Fruit fly (Drosophila melanogaster): ENCODE results near the gene SmB.

Gene SmB

dm6 chr2L:10396488-10396824 lies 30.0 kb downstream of the SmB start, which contains the start of gene Cnot4 (continued):
- TF ChIP-seq dati (GFP tag; IDR thresholded peaks at IDR 0.05) (no peak), fd3F (GFP tag; optimal IDR thresholded peaks at IDR 0.05) (no peak), knrl (GFP tag; IDR thresholded peaks at IDR 0.05; ENCODE audit: partially characterized antibody) (peak; percentile 48; the same call in 2 of the 3 replicates), Sry-δ (GFP tag; optimal IDR thresholded peaks at IDR 0.05) (peak; percentile 61), HHEX (GFP tag; optimal IDR thresholded peaks at IDR 0.05) (no peak), amos (GFP tag; IDR thresholded peaks at IDR 0.05; ENCODE audit: partially characterized antibody) (peak; percentile 49; the same call in 1 of the 2 replicates), Lim3 (GFP tag; IDR thresholded peaks at IDR 0.05) (no peak), stc (GFP tag; IDR thresholded peaks at IDR 0.05) (no peak), CG6175 (GFP tag; IDR thresholded peaks at IDR 0.05) (no peak), disco-r (GFP tag; optimal IDR thresholded peaks at IDR 0.05) (no peak), crc (GFP tag; optimal IDR thresholded peaks at IDR 0.05) (no peak), Hmr (GFP tag; optimal IDR thresholded peaks at IDR 0.05) (no peak), zfh2 (GFP tag; optimal IDR thresholded peaks at IDR 0.05) (no peak), CG8388 (GFP tag; optimal IDR thresholded peaks at IDR 0.05) (no peak), CG31224 (GFP tag; IDR thresholded peaks at IDR 0.05) (no peak), CG18619 (GFP tag; optimal IDR thresholded peaks at IDR 0.05) (no peak), CG30431 (GFP tag; optimal IDR thresholded peaks at IDR 0.05) (no peak), prd (optimal IDR thresholded peaks at IDR 0.05) (no peak), prd (GFP tag; IDR thresholded peaks at IDR 0.05) (no peak), CG9215 (GFP tag; IDR thresholded peaks at IDR 0.05) (no peak), CG10321 (GFP tag; IDR thresholded peaks at IDR 0.05) (no peak), Dek (tag; optimal IDR thresholded peaks at IDR 0.05) (no peak), exex (tag; optimal IDR thresholded peaks at IDR 0.05) (no peak), Aef1 (GFP tag; IDR thresholded peaks at IDR 0.05) (no peak), Dbx (GFP tag; IDR thresholded peaks at IDR 0.05) (no peak), CG2202 (tag; optimal IDR thresholded peaks at IDR 0.05) (no peak), jigr1 (GFP tag; IDR thresholded peaks at IDR 0.05) (no peak), Eip74EF (GFP tag; optimal IDR thresholded peaks at IDR 0.05) (no peak), CG13424 (tag; optimal IDR thresholded peaks at IDR 0.05) (no peak), ems (GFP tag; optimal IDR thresholded peaks at IDR 0.05) (no peak), trem (tag; optimal IDR thresholded peaks at IDR 0.05) (peak; percentile 38), CG18262 (tag; optimal IDR thresholded peaks at IDR 0.05) (peak; percentile 30), CG14710 (tag; optimal IDR thresholded peaks at IDR 0.05) (peak; percentile 63), hkb (optimal IDR thresholded peaks at IDR 0.05) (no peak), hkb (GFP tag; IDR thresholded peaks at IDR 0.05) (no peak), CG9437 (GFP tag; optimal IDR thresholded peaks at IDR 0.05) (peak; percentile 35), CG7372 (GFP tag; IDR thresholded peaks at IDR 0.05) (no peak), CG7357 (GFP tag; IDR thresholded peaks at IDR 0.05) (no peak), Hey (tag; optimal IDR thresholded peaks at IDR 0.05) (no peak), mld (GFP tag; IDR thresholded peaks at IDR 0.05; ENCODE audit: partially characterized antibody) (no peak), ATbp (GFP tag; optimal IDR thresholded peaks at IDR 0.05) (no peak), maf-S (GFP tag; optimal IDR thresholded peaks at IDR 0.05) (no peak), Dp (GFP tag; optimal IDR thresholded peaks at IDR 0.05) (peak; percentile 1), salm (tag; optimal IDR thresholded peaks at IDR 0.05) (no peak), CG5953 (GFP tag; IDR thresholded peaks at IDR 0.05) (no peak), peb (GFP tag; IDR thresholded peaks at IDR 0.05) (no peak), Meics (GFP tag; optimal IDR thresholded peaks at IDR 0.05) (no peak), Gsc (GFP tag; IDR thresholded peaks at IDR 0.05) (no peak), CG7987 (GFP tag; optimal IDR thresholded peaks at IDR 0.05) (no peak), ham (GFP tag; IDR thresholded peaks at IDR 0.05) (no peak), CG17568 (GFP tag; optimal IDR thresholded peaks at IDR 0.05) (no peak), CG1024 (GFP tag; IDR thresholded peaks at IDR 0.05) (no peak), Dll (GFP tag; IDR thresholded peaks at IDR 0.05; ENCODE audit: partially characterized antibody) (peak; percentile 39; the same call in 2 of the 4 replicates)
